Fruit fly (Drosophila melanogaster) whole organism, embryonic: ENCODE data around the gene Dap160.
A peak's percentile ranks its signal among the peaks of the same experiment; 100 is the strongest.

ENCODE experiments used
- CG10431 ChIP-seq: fragments of 200-800 bp; sonication (Bioruptor generic); optimal IDR thresholded peaks from 3 replicates; lab custom pipeline; 2018; ENCODE audit warnings: missing biosample characterization, mild to moderate bottlenecking, missing genetic modification characterization
- CG10543 ChIP-seq: fragments of 200-800 bp; sonication (Bioruptor generic); optimal IDR thresholded peaks from 3 replicates; lab custom pipeline; 2017; ENCODE audit warnings: missing biosample characterization, mild to moderate bottlenecking, missing genetic modification characterization, moderate library complexity
- CG11085 ChIP-seq: fragments of 200-800 bp; sonication (Bioruptor generic); IDR thresholded peaks from 2 replicates; pipeline ENCODE4 v1.3.6; 2022; ENCODE audit warnings: missing biosample characterization, missing genetic modification characterization
- CG11093 ChIP-seq: fragments of 200-800 bp; sonication (Bioruptor generic); IDR thresholded peaks from 3 replicates; pipeline ENCODE4 v1.3.6; 2022; ENCODE audit warnings: missing biosample characterization, missing genetic modification characterization
- CG11696 ChIP-seq: fragments of 200-800 bp; sonication (Bioruptor generic); IDR thresholded peaks from 2 replicates; pipeline ENCODE4 v1.3.6; 2022; ENCODE audit warnings: missing biosample characterization, missing genetic modification characterization
- CG12155 ChIP-seq: fragments of 200-800 bp; sonication (Bioruptor generic); optimal IDR thresholded peaks from 3 replicates; lab custom pipeline; 2016; ENCODE audit warnings: missing biosample characterization, missing genetic modification characterization
- CG12236 ChIP-seq: fragments of 200-800 bp; sonication (Bioruptor generic); optimal IDR thresholded peaks from 2 replicates; lab custom pipeline; 2016; ENCODE audit warnings: missing biosample characterization, missing genetic modification characterization
- CG1233 ChIP-seq: fragments of 200-800 bp; sonication (Bioruptor generic); optimal IDR thresholded peaks from 4 replicates; lab custom pipeline; 2018; ENCODE audit warnings: missing biosample characterization, mild to moderate bottlenecking, missing genetic modification characterization
- CG12942 ChIP-seq: fragments of 200-800 bp; sonication (Bioruptor generic); optimal IDR thresholded peaks from 3 replicates; lab custom pipeline; 2016; ENCODE audit warnings: missing biosample characterization, missing genetic modification characterization
- CG15269 ChIP-seq: fragments of 200-800 bp; sonication (Bioruptor generic); optimal IDR thresholded peaks from 2 replicates; lab custom pipeline; 2018; ENCODE audit warnings: missing biosample characterization, mild to moderate bottlenecking, missing genetic modification characterization, moderate library complexity
- CG15479 ChIP-seq: fragments of 200-800 bp; sonication (Bioruptor generic); optimal IDR thresholded peaks from 3 replicates; lab custom pipeline; 2019; ENCODE audit warnings: missing biosample characterization, mild to moderate bottlenecking, missing genetic modification characterization, moderate library complexity
- CG15514 ChIP-seq: fragments of 200-800 bp; sonication (Bioruptor generic); optimal IDR thresholded peaks from 3 replicates; lab custom pipeline; 2017; ENCODE audit warnings: missing biosample characterization, missing genetic modification characterization, mild to moderate bottlenecking, moderate library complexity, missing genetic modification reagents
- CG18619 ChIP-seq: fragments of 200-800 bp; sonication (Bioruptor generic); optimal IDR thresholded peaks from 3 replicates; lab custom pipeline; 2017; ENCODE audit warnings: missing biosample characterization, mild to moderate bottlenecking, missing genetic modification characterization
- CG2712 ChIP-seq: fragments of 200-800 bp; optimal IDR thresholded peaks from 3 replicates; lab custom pipeline; 2019; ENCODE audit warnings: missing biosample characterization, mild to moderate bottlenecking, missing genetic modification characterization, moderate library complexity
- CG2889 ChIP-seq: fragments of 200-800 bp; sonication (Bioruptor generic); IDR thresholded peaks from 3 replicates; pipeline ENCODE4 v1.3.6; 2022; ENCODE audit warnings: missing biosample characterization, missing genetic modification characterization
- CG30020 ChIP-seq: fragments of 200-800 bp; optimal IDR thresholded peaks from 2 replicates; lab custom pipeline; 2019; ENCODE audit warnings: missing biosample characterization, mild to moderate bottlenecking, missing genetic modification characterization, moderate library complexity
- CG31365 ChIP-seq: fragments of 200-800 bp; sonication (Bioruptor generic); optimal IDR thresholded peaks from 2 replicates; lab custom pipeline; 2018; ENCODE audit warnings: missing biosample characterization, mild to moderate bottlenecking, missing genetic modification characterization
- CG31441 ChIP-seq: fragments of 200-800 bp; sonication (Bioruptor generic); IDR thresholded peaks from 2 replicates; pipeline ENCODE4 v1.3.6; 2022; ENCODE audit warnings: missing biosample characterization, missing genetic modification characterization
- CG3163 ChIP-seq: fragments of 200-800 bp; sonication (Bioruptor generic); optimal IDR thresholded peaks from 3 replicates; lab custom pipeline; 2016; ENCODE audit warnings: missing biosample characterization, missing genetic modification characterization
- CG33213 ChIP-seq: fragments of 200-800 bp; sonication (Bioruptor generic); optimal IDR thresholded peaks from 3 replicates; lab custom pipeline; 2016; ENCODE audit warnings: missing biosample characterization, missing genetic modification characterization
- CG33557 ChIP-seq: fragments of 200-800 bp; sonication (Bioruptor generic); optimal IDR thresholded peaks from 2 replicates; lab custom pipeline; 2019; ENCODE audit warnings: missing biosample characterization, mild to moderate bottlenecking, missing genetic modification characterization, moderate library complexity
- CG4820 ChIP-seq: fragments of 200-800 bp; sonication (Bioruptor generic); optimal IDR thresholded peaks from 3 replicates; lab custom pipeline; 2016; ENCODE audit warnings: missing biosample characterization, missing genetic modification characterization
- CG6813 ChIP-seq: fragments of 200-800 bp; sonication (Bioruptor generic); optimal IDR thresholded peaks from 2 replicates; lab custom pipeline; 2017; ENCODE audit warnings: missing biosample characterization, missing genetic modification characterization, mild to moderate bottlenecking, moderate library complexity, missing genetic modification reagents
- CG7839 ChIP-seq: fragments of 200-800 bp; sonication (Bioruptor generic); optimal IDR thresholded peaks from 3 replicates; lab custom pipeline; 2018; ENCODE audit warnings: missing biosample characterization, mild to moderate bottlenecking, missing genetic modification characterization, moderate library complexity
- CG7987 ChIP-seq: fragments of 200-800 bp; sonication (Bioruptor generic); optimal IDR thresholded peaks from 2 replicates; lab custom pipeline; 2018; ENCODE audit warnings: missing biosample characterization, mild to moderate bottlenecking, missing genetic modification characterization, moderate library complexity
- CG8359 ChIP-seq: fragments of 200-800 bp; sonication (Bioruptor generic); optimal IDR thresholded peaks from 2 replicates; lab custom pipeline; 2017; ENCODE audit warnings: missing biosample characterization, mild to moderate bottlenecking, missing genetic modification characterization, borderline replicate concordance
- CG9437 ChIP-seq: fragments of 200-800 bp; sonication (Bioruptor generic); optimal IDR thresholded peaks from 2 replicates; lab custom pipeline; 2018; ENCODE audit warnings: missing biosample characterization, mild to moderate bottlenecking, missing genetic modification characterization
- E2f1 ChIP-seq: fragments of 200-800 bp; sonication (Bioruptor generic); IDR thresholded peaks from 2 replicates; pipeline ENCODE4 v1.3.6; 2022; ENCODE audit warnings: missing biosample characterization, missing genetic modification characterization
- Eip74EF ChIP-seq, 2 experiments: fragments of 200-800 bp in 1 of 2; fragments of >200 bp in 1 of 2; sonication (Bioruptor generic) in 1 of 2; optimal IDR thresholded peaks; 2 replicates each; lab custom pipeline; 2017 to 2019; ENCODE audit warnings: missing biosample characterization in 2 of 2, missing genetic modification characterization in 2 of 2, mild to moderate bottlenecking in 1 of 2, moderate library complexity in 1 of 2
- Fer1 ChIP-seq: fragments of 200-800 bp; sonication (Bioruptor generic); optimal IDR thresholded peaks from 2 replicates; lab custom pipeline; 2017; ENCODE audit warnings: missing biosample characterization, mild to moderate bottlenecking, missing genetic modification characterization
- Hr51 ChIP-seq, 2 experiments: fragments of 200-800 bp; sonication (Bioruptor generic); optimal IDR thresholded peaks; 2 replicates in 1 of 2; 3 replicates in 1 of 2; lab custom pipeline; 2016 to 2018; ENCODE audit warnings: missing biosample characterization in 2 of 2, missing genetic modification characterization in 2 of 2, mild to moderate bottlenecking in 1 of 2, moderate library complexity in 1 of 2
- Taf1 ChIP-seq: fragments of 200-800 bp; sonication (Bioruptor generic); IDR thresholded peaks from 2 replicates; pipeline ENCODE4 v1.3.6; 2022; ENCODE audit warnings: missing biosample characterization, missing genetic modification characterization
- amos ChIP-seq: fragments of 200-800 bp; sonication (Bioruptor generic); IDR thresholded peaks from 2 replicates; pipeline ENCODE4 v1.3.6; 2022; ENCODE audit warnings: missing biosample characterization, missing genetic modification characterization; ENCODE audit not compliant: partially characterized antibody
- ap ChIP-seq: fragments of 200-800 bp; sonication (Bioruptor generic); IDR thresholded peaks from 2 replicates; pipeline ENCODE4 v1.3.6; 2022; ENCODE audit warnings: missing biosample characterization, missing genetic modification characterization
- ase ChIP-seq: fragments of 200-800 bp; sonication (Bioruptor generic); IDR thresholded peaks from 3 replicates; pipeline ENCODE4 v1.3.6; 2022; ENCODE audit warnings: missing biosample characterization, missing genetic modification characterization
- az2 ChIP-seq: fragments of 200-800 bp; sonication (Bioruptor generic); optimal IDR thresholded peaks from 3 replicates; lab custom pipeline; 2016; ENCODE audit warnings: missing biosample characterization, missing genetic modification characterization
- eve ChIP-seq, 2 experiments: fragments of >200 bp; optimal IDR thresholded peaks; 2 replicates each; lab custom pipeline; 2017; ENCODE audit warnings: missing biosample characterization in 2 of 2, missing genetic modification characterization in 2 of 2
- gem ChIP-seq: fragments of 200-800 bp; sonication (Bioruptor generic); optimal IDR thresholded peaks from 2 replicates; lab custom pipeline; 2019; ENCODE audit warnings: missing biosample characterization, mild to moderate bottlenecking, missing genetic modification characterization, moderate library complexity
- ind ChIP-seq: fragments of 200-800 bp; sonication (Bioruptor generic); optimal IDR thresholded peaks from 3 replicates; lab custom pipeline; 2016; ENCODE audit warnings: missing biosample characterization, missing genetic modification characterization
- kah ChIP-seq: fragments of 200-800 bp; sonication (Bioruptor generic); optimal IDR thresholded peaks from 2 replicates; lab custom pipeline; 2018; ENCODE audit warnings: missing biosample characterization, mild to moderate bottlenecking, missing genetic modification characterization
- lbe ChIP-seq: fragments of 200-800 bp; sonication (Bioruptor generic); optimal IDR thresholded peaks from 2 replicates; lab custom pipeline; 2016; ENCODE audit warnings: missing biosample characterization, mild to moderate bottlenecking, missing genetic modification characterization
- lmd ChIP-seq: fragments of 200-800 bp; sonication (Bioruptor generic); IDR thresholded peaks from 2 replicates; pipeline ENCODE4 v1.3.6; 2022; ENCODE audit warnings: missing biosample characterization, missing genetic modification characterization
- mam ChIP-seq: fragments of 200-800 bp; sonication (Bioruptor generic); optimal IDR thresholded peaks from 3 replicates; lab custom pipeline; 2016; ENCODE audit warnings: missing biosample characterization, missing genetic modification characterization
- nom ChIP-seq: fragments of 200-800 bp; sonication (Bioruptor generic); optimal IDR thresholded peaks from 2 replicates; lab custom pipeline; 2017; ENCODE audit warnings: missing biosample characterization, missing genetic modification characterization, mild to moderate bottlenecking, moderate library complexity, missing genetic modification reagents
- sisA ChIP-seq: fragments of 200-800 bp; sonication (Bioruptor generic); IDR thresholded peaks from 2 replicates; pipeline ENCODE4 v1.3.6; 2022; ENCODE audit warnings: missing biosample characterization, missing genetic modification characterization
- sqz ChIP-seq: fragments of 200-800 bp; sonication (Bioruptor generic); optimal IDR thresholded peaks from 3 replicates; lab custom pipeline; 2018; ENCODE audit warnings: missing biosample characterization, mild to moderate bottlenecking, missing genetic modification characterization
- sug ChIP-seq: fragments of 200-800 bp; optimal IDR thresholded peaks from 2 replicates; lab custom pipeline; 2019; ENCODE audit warnings: missing biosample characterization, mild to moderate bottlenecking, missing genetic modification characterization, moderate library complexity
- toy ChIP-seq: fragments of 200-800 bp; sonication (Bioruptor generic); IDR thresholded peaks from 2 replicates; pipeline ENCODE4 v1.3.6; 2022; ENCODE audit warnings: missing biosample characterization, missing genetic modification characterization
- trem ChIP-seq: fragments of 200-800 bp; optimal IDR thresholded peaks from 3 replicates; lab custom pipeline; 2019; ENCODE audit warnings: missing biosample characterization, mild to moderate bottlenecking, missing genetic modification characterization, moderate library complexity

Gene Dap160

dm6 chr2L:21096448-21096994, 45.6 kb downstream of the Dap160 start, which contains the start of gene CG34136 (continued):
- no peak for TF ChIP-seq CG2889
- peak; percentile 87 for TF ChIP-seq sqz (GFP tag; lab: Kevin White, UChicago)
- peak; percentile 42 for TF ChIP-seq CG18619 (GFP tag; lab: Kevin White, UChicago)
- TF ChIP-seq CG11085 = no peak
- 0 out of 2 replicates have a peak, but pooled peaks have one; percentile 28 for TF ChIP-seq sisA
- peak; percentile 85 for TF ChIP-seq nom (GFP tag; lab: Kevin White, UChicago)
- TF ChIP-seq sug (tag; lab: Kevin White, UChicago) = no peak
- no peak for TF ChIP-seq trem
- peak; percentile 75 for TF ChIP-seq CG31441 (GFP tag; lab: Robert Waterston, UW)
- peak; percentile 41 for TF ChIP-seq CG15514 (GFP tag; lab: Kevin White, UChicago)
- TF ChIP-seq az2 (GFP tag; lab: Kevin White, UChicago) = peak; percentile 42
- peak; percentile 59 for TF ChIP-seq CG6813 (GFP tag; lab: Kevin White, UChicago)
- peak; percentile 97 for TF ChIP-seq CG2712 (tag; lab: Kevin White, UChicago)
- no peak for TF ChIP-seq CG8359 (GFP tag; lab: Kevin White, UChicago)
- TF ChIP-seq eve (GFP tag; optimal IDR thresholded peaks at IDR 0.05; lab: Kevin White, UChicago) = no peak
- TF ChIP-seq Fer1 = peak; percentile 12
- peak in 1 of 2 experiments; percentile 74 for TF ChIP-seq Hr51 (GFP tag; optimal IDR thresholded peaks at IDR 0.05; lab: Kevin White, UChicago)
- no peak for TF ChIP-seq toy (GFP tag; lab: Robert Waterston, UW)
- TF ChIP-seq Taf1 = no peak
- TF ChIP-seq E2f1 (GFP tag; lab: Robert Waterston, UW) = peak; percentile 26; the same call in 1 of the 2 replicates
- TF ChIP-seq kah (GFP tag; lab: Kevin White, UChicago) = no peak
- no peak for TF ChIP-seq CG11093 (GFP tag; lab: Robert Waterston, UW)
- TF ChIP-seq CG11696 = no peak
- no peak for TF ChIP-seq CG33557 (GFP tag; lab: Kevin White, UChicago)
- TF ChIP-seq CG12236 (GFP tag; lab: Kevin White, UChicago) = no peak
- no peak for TF ChIP-seq CG30020 (tag; lab: Kevin White, UChicago)
- TF ChIP-seq CG1233 (GFP tag; lab: Kevin White, UChicago) = no peak
- no peak for TF ChIP-seq ap (GFP tag; lab: Robert Waterston, UW)
- peak; percentile 70 for TF ChIP-seq gem (tag; lab: Kevin White, UChicago)
- TF ChIP-seq CG33213 (GFP tag; lab: Kevin White, UChicago) = no peak
- peak; percentile 21 for TF ChIP-seq CG10543 (GFP tag; lab: Kevin White, UChicago)
- TF ChIP-seq CG12942 = no peak
- TF ChIP-seq CG7839 (tag; lab: Kevin White, UChicago) = peak; percentile 64
- TF ChIP-seq CG4820 (GFP tag; lab: Kevin White, UChicago) = no peak
- peak; percentile 69 for TF ChIP-seq CG10431 (GFP tag; lab: Kevin White, UChicago)
- peak; percentile 49 for TF ChIP-seq CG9437 (GFP tag; lab: Kevin White, UChicago)
- 0 out of 2 replicates have a peak, but pooled peaks have one; percentile 7 for TF ChIP-seq amos (GFP tag; lab: Robert Waterston, UW)
- no peak for TF ChIP-seq ase
- peak; percentile 11 for TF ChIP-seq CG15479
- TF ChIP-seq CG3163 = peak; percentile 77
- TF ChIP-seq ind (GFP tag; lab: Kevin White, UChicago) = peak; percentile 29
- no peak for TF ChIP-seq CG31365 (tag; lab: Kevin White, UChicago)
- 0 out of 2 replicates have a peak, but pooled peaks have one; percentile 42 for TF ChIP-seq lmd
- TF ChIP-seq Eip74EF (GFP tag; optimal IDR thresholded peaks at IDR 0.05; lab: Kevin White, UChicago) = peak in 1 of 2 experiments; percentile 82
- peak; percentile 13 for TF ChIP-seq CG7987 (GFP tag; lab: Kevin White, UChicago)
- peak; percentile 22 for TF ChIP-seq CG12155 (GFP tag; lab: Kevin White, UChicago)
- peak; percentile 45 for TF ChIP-seq CG15269 (tag; lab: Kevin White, UChicago)
- no peak for TF ChIP-seq mam (GFP tag; lab: Kevin White, UChicago)
- TF ChIP-seq lbe (GFP tag; lab: Kevin White, UChicago) = peak; percentile 14
